Worm (Caenorhabditis elegans): ENCODE measurements around the gene F41C3.11.

F41C3.11 gene

ce11 chrII:4698266-4698771, 35.4 kb downstream of the F41C3.11 start, which contains the start of the genes rpn-5 and scc-1 (continued):
- TF ChIP-seq F37D6.2 (tag; optimal IDR thresholded peaks at IDR 0.05) (no peak), gei-8 (GFP tag; optimal IDR thresholded peaks at IDR 0.05) (no peak), F26F4.8 (GFP tag; conservative IDR thresholded peaks at IDR 0.05) (no peak), nhr-28 (tag; optimal IDR thresholded peaks at IDR 0.05) (peak; percentile 31), nhr-6 (tag; optimal IDR thresholded peaks at IDR 0.05) (peak; percentile 53), lim-7 (GFP tag; IDR thresholded peaks at IDR 0.05) (no peak), unc-62 (GFP tag; optimal IDR thresholded peaks at IDR 0.05 in 1 of 2) (peak in 1 of 2 experiments; percentile 83), unc-62 (tag; optimal IDR thresholded peaks at IDR 0.05) (no peak), madf-9 (GFP tag; conservative IDR thresholded peaks at IDR 0.05) (no peak), lin-1 (GFP tag; IDR thresholded peaks at IDR 0.05) (no peak), ZK546.5 (tag; optimal IDR thresholded peaks at IDR 0.05) (peak in 1 of 2 experiments; percentile 36), mdt-29 (GFP tag; IDR thresholded peaks at IDR 0.05) (no peak), lin-29 (GFP tag; IDR thresholded peaks at IDR 0.05) (no peak), mes-2 (tag; optimal IDR thresholded peaks at IDR 0.05; ENCODE audit: poor library complexity, severe bottlenecking) (peak; percentile 73), spr-1 (tag; optimal IDR thresholded peaks at IDR 0.05) (no peak), ceh-44 (GFP tag; IDR thresholded peaks at IDR 0.05) (no peak), F44E2.7 (GFP tag; IDR thresholded peaks at IDR 0.05) (no peak), php-3 (GFP tag; IDR thresholded peaks at IDR 0.05) (no peak), D1046.2 (GFP tag; IDR thresholded peaks at IDR 0.05) (peak; percentile 98), nhr-111 (GFP tag; optimal IDR thresholded peaks at IDR 0.05) (no peak), T26A8.4 (GFP tag; IDR thresholded peaks at IDR 0.05) (no peak), F49E8.2 (tag; optimal IDR thresholded peaks at IDR 0.05; ENCODE audit: borderline replicate concordance) (no peak), mdl-1 (tag; optimal IDR thresholded peaks at IDR 0.05) (no peak), ces-1 (GFP tag; optimal IDR thresholded peaks at IDR 0.05) (no peak), lin-13 (GFP tag; optimal IDR thresholded peaks at IDR 0.05) (peak; percentile 46), F10B5.3 (tag; optimal IDR thresholded peaks at IDR 0.05) (no peak), fos-1 (tag; optimal IDR thresholded peaks at IDR 0.05) (no peak), lin-38 (GFP tag; IDR thresholded peaks at IDR 0.05) (peak; percentile 71), hif-1 (tag; optimal IDR thresholded peaks at IDR 0.05) (peak in 1 of 2 experiments; percentile 22), zfp-3 (GFP tag; conservative IDR thresholded peaks at IDR 0.05) (no peak), nhr-41 (GFP tag; IDR thresholded peaks at IDR 0.05) (no peak)

DNA sequence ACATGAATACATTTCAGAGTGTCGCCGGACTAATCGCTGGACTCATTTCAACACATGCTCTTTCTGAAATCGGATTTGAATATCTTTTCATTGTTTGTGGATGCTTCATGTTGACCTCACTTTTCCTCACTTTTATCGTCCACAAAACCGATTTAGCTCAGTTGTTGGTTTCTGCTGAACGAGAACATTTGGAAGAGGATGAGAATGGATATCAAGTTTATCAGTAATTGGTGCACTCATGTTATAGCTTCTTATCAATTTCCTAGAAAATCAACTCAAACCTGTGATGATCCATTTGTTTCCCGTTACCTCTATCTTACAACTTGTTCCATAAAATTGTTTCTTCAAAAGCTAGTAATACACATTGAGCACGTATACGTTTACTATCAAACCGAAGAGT, 37.7 kb downstream of the F41C3.11 start:
- TF ChIP-seq snpc-1.2 (GFP tag; IDR thresholded peaks at IDR 0.05) = no peak
- peak; percentile 47 for TF ChIP-seq F49E8.2 (tag; optimal IDR thresholded peaks at IDR 0.05; ENCODE audit: borderline replicate concordance)
- TF ChIP-seq daf-16 (GFP tag; optimal IDR thresholded peaks at IDR 0.05) = peak in 1 of 2 experiments; percentile 6
- TF ChIP-seq daf-16 (tag; optimal IDR thresholded peaks at IDR 0.05) = no peak
- no peak for TF ChIP-seq aly-2 (tag; optimal IDR thresholded peaks at IDR 0.05)
- no peak for TF ChIP-seq lin-39 (tag; optimal IDR thresholded peaks at IDR 0.05)
- TF ChIP-seq arid-1 (GFP tag; conservative IDR thresholded peaks at IDR 0.05) = peak; percentile 20; the same call in 1 of the 2 replicates
- peak; percentile 56 for TF ChIP-seq lin-38 (GFP tag; IDR thresholded peaks at IDR 0.05)
- peak; percentile 7 for TF ChIP-seq mes-2 (tag; optimal IDR thresholded peaks at IDR 0.05; ENCODE audit: poor library complexity, severe bottlenecking)
- no peak for TF ChIP-seq dpl-1 (GFP tag; optimal IDR thresholded peaks at IDR 0.05)
- TF ChIP-seq aha-1 (tag) = peak; percentile 60
- no peak for TF ChIP-seq Y5F2A.4 (GFP tag; optimal IDR thresholded peaks at IDR 0.05)
- 0 out of 2 replicates have a peak, but pooled peaks have one; percentile 62 for TF ChIP-seq Y105C5A.15 (GFP tag; IDR thresholded peaks at IDR 0.05)
- TF ChIP-seq T26A8.4 (GFP tag; IDR thresholded peaks at IDR 0.05) = peak; percentile 40; the same call in 1 of the 2 replicates
